Fruit fly (Drosophila melanogaster): ENCODE measurements around the gene CG7886.

CG7886 gene

DNA sequence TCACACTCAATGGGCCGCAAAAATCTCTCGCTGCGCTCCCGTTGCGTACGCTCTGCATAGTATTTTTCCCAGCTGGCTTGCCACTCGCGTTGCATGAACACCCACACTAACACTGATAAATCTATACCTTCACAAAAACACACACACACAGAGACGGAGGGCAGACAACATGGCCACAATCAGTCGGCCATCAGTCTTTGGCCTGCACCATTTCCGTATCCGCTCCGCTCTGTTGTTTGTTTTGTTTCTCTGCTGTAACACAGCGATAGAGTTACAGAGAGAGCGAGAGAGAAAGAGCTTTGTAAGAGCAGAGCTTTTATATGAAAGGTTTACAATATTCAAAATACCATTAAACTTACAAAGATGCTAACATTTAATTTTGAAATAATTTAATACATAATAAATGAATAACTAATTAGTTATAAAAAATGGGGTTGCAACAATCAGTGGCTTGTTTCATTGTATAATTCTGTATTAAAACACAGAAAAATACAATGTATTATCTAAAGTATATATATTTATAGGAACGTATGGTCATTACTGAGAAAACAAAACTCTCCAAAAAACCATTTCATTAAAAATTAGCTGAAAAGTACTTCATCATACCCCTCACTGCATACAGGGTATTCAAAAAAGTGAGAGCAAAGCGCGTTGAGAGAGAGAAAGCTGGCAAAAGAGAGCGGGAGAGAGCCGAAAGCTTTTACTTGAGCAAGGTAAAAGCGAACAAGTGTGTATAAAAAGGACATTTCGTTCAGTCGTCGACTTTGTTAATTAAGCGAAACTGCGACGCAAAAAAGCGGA lies 33.3 kb downstream of the CG7886 start, which contains the start of gene CG14853 (continued):
- TF ChIP-seq hkb (optimal IDR thresholded peaks at IDR 0.05) (no peak), hkb (GFP tag; IDR thresholded peaks at IDR 0.05) (peak; percentile 79), chinmo (GFP tag; IDR thresholded peaks at IDR 0.05; ENCODE audit: partially characterized antibody) (no peak), sisA (GFP tag; IDR thresholded peaks at IDR 0.05) (peak; percentile 56), fru (optimal IDR thresholded peaks at IDR 0.05) (no peak), gsb-n (tag; optimal IDR thresholded peaks at IDR 0.05) (peak; percentile 29), Hey (tag; optimal IDR thresholded peaks at IDR 0.05) (peak; percentile 34), cas (GFP tag; IDR thresholded peaks at IDR 0.05) (0 out of 2 replicates have a peak, but pooled peaks have one; percentile 21), CG7745 (tag; optimal IDR thresholded peaks at IDR 0.05) (no peak), Ssrp (tag; optimal IDR thresholded peaks at IDR 0.05) (peak; percentile 92), prd (optimal IDR thresholded peaks at IDR 0.05) (no peak), prd (GFP tag; IDR thresholded peaks at IDR 0.05) (peak; percentile 78), Hr51 (GFP tag; optimal IDR thresholded peaks at IDR 0.05) (peak in 1 of 2 experiments; percentile 96), al (GFP tag; IDR thresholded peaks at IDR 0.05) (peak; percentile 42), CG5245 (GFP tag; optimal IDR thresholded peaks at IDR 0.05) (no peak), sqz (GFP tag; optimal IDR thresholded peaks at IDR 0.05) (peak; percentile 50), luna (GFP tag; optimal IDR thresholded peaks at IDR 0.05) (no peak), CG3847 (GFP tag; IDR thresholded peaks at IDR 0.05) (peak; percentile 69), CG8478 (optimal IDR thresholded peaks at IDR 0.05) (no peak), Mes4 (GFP tag; optimal IDR thresholded peaks at IDR 0.05) (peak; percentile 26), CG9817 (tag; optimal IDR thresholded peaks at IDR 0.05) (peak; percentile 48), gro (GFP tag; optimal IDR thresholded peaks at IDR 0.05) (no peak), corto (GFP tag; optimal IDR thresholded peaks at IDR 0.05) (no peak), CG16779 (GFP tag; IDR thresholded peaks at IDR 0.05) (no peak), Dip2 (GFP tag; IDR thresholded peaks at IDR 0.05) (no peak), CG17186 (GFP tag; optimal IDR thresholded peaks at IDR 0.05) (peak; percentile 40), CG14860 (GFP tag; IDR thresholded peaks at IDR 0.05; ENCODE audit: partially characterized antibody) (no peak), PHDP (tag; optimal IDR thresholded peaks at IDR 0.05) (peak; percentile 94), chm (GFP tag; IDR thresholded peaks at IDR 0.05) (peak; percentile 78), CG15696 (tag; optimal IDR thresholded peaks at IDR 0.05) (no peak), CG31224 (GFP tag; IDR thresholded peaks at IDR 0.05) (peak; percentile 7; the same call in 1 of the 2 replicates), Fer2 (tag; optimal IDR thresholded peaks at IDR 0.05) (peak; percentile 25), CG2129 (GFP tag; IDR thresholded peaks at IDR 0.05; ENCODE audit: partially characterized antibody) (no peak), Kr (GFP tag; optimal IDR thresholded peaks at IDR 0.05) (no peak), insv (GFP tag; optimal IDR thresholded peaks at IDR 0.05) (peak in 1 of 2 experiments; percentile 47), wek (GFP tag; optimal IDR thresholded peaks at IDR 0.05) (peak; percentile 82), tup (GFP tag; optimal IDR thresholded peaks at IDR 0.05) (no peak), CG3281 (GFP tag; optimal IDR thresholded peaks at IDR 0.05) (peak; percentile 59), mld (GFP tag; IDR thresholded peaks at IDR 0.05; ENCODE audit: partially characterized antibody) (no peak), CG2875 (GFP tag; optimal IDR thresholded peaks at IDR 0.05) (peak; percentile 57), CG14965 (GFP tag; optimal IDR thresholded peaks at IDR 0.05; ENCODE audit: borderline replicate concordance) (no peak), ash1 (GFP tag; optimal IDR thresholded peaks at IDR 0.05) (no peak), CG10565 (GFP tag; optimal IDR thresholded peaks at IDR 0.05) (no peak), CG16815 (GFP tag; optimal IDR thresholded peaks at IDR 0.05) (peak; percentile 53), Hmr (GFP tag; optimal IDR thresholded peaks at IDR 0.05) (peak; percentile 68), CG9609 (GFP tag; optimal IDR thresholded peaks at IDR 0.05) (no peak), psq (GFP tag; optimal IDR thresholded peaks at IDR 0.05) (peak; percentile 56), Nf-YC (tag; optimal IDR thresholded peaks at IDR 0.05) (peak; percentile 72), sim (GFP tag; IDR thresholded peaks at IDR 0.05) (peak; percentile 4; the same call in 1 of the 2 replicates), lbe (GFP tag; optimal IDR thresholded peaks at IDR 0.05) (no peak)

Measured in whole organism, embryonic.